Worm (Caenorhabditis elegans): ENCODE data around the gene ZK637.12.
A peak's percentile ranks its signal among the peaks of the same experiment; 100 is the strongest.

Gene ZK637.12

DNA sequence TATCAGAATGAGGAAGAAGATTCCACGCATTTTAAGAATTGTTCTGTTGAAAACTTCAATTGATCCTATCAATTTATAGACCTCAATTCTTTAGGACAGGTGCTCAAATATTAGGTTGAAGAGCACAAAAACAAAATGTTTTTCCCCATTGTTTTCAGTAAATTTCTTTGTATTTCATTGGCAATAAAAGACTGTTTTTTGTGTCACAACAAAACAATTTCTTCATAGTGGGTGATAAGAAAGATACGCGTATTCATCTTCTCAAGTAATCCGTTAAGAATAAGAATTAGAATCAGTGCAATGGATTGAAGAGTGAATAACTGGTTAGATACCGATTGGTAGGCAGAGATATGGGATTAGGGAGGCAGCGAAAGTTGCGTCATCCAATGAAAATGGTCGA, 36.6 kb downstream of the ZK637.12 start, which contains the start of gene ZK643.6:
TSS of gene ZK643.6 (minus strand) at position 101 of the 400 bp plus-strand sequence.
- TF ChIP-seq ztf-1 (GFP tag; conservative IDR thresholded peaks at IDR 0.05), result no peak
- no peak for TF ChIP-seq ceh-16 (tag; optimal IDR thresholded peaks at IDR 0.05)
- TF ChIP-seq elt-1 (tag; optimal IDR thresholded peaks at IDR 0.05), result no peak
- no peak for TF ChIP-seq mbf-1 (tag; optimal IDR thresholded peaks at IDR 0.05)
- TF ChIP-seq lin-39 (tag; optimal IDR thresholded peaks at IDR 0.05), result no peak

- TF ChIP-seq aly-2 (tag; optimal IDR thresholded peaks at IDR 0.05), result no peak
- no peak for TF ChIP-seq zag-1 (tag; optimal IDR thresholded peaks at IDR 0.05)
- TF ChIP-seq ztf-11 (tag; optimal IDR thresholded peaks at IDR 0.05), result no peak
- TF ChIP-seq nhr-237 (tag; optimal IDR thresholded peaks at IDR 0.05), result no peak
- TF ChIP-seq crh-2 (tag; optimal IDR thresholded peaks at IDR 0.05), result no peak
- TF ChIP-seq peb-1 (tag; optimal IDR thresholded peaks at IDR 0.05), result no peak
- no peak for TF ChIP-seq lin-39 (tag; optimal IDR thresholded peaks at IDR 0.05)
- no peak for TF ChIP-seq ceh-82 (tag; optimal IDR thresholded peaks at IDR 0.05)
- no peak for TF ChIP-seq snpc-4 (tag; optimal IDR thresholded peaks at IDR 0.05)
- TF ChIP-seq nhr-11 (tag; optimal IDR thresholded peaks at IDR 0.05), result no peak
- TF ChIP-seq nhr-129 (tag; optimal IDR thresholded peaks at IDR 0.05), result no peak
- no peak for TF ChIP-seq elt-1 (tag; optimal IDR thresholded peaks at IDR 0.05)
- no peak for TF ChIP-seq sem-4 (tag; optimal IDR thresholded peaks at IDR 0.05)
- TF ChIP-seq gmeb-1 (tag; optimal IDR thresholded peaks at IDR 0.05), result no peak
Measured at ce11 chrIII:8961993-8962392, 38.0 kb downstream of the ZK637.12 start, which contains the start of gene grl-25. Gene grl-25 (plus strand): TSS chrIII:8962293.

- TF ChIP-seq elt-3 (tag; optimal IDR thresholded peaks at IDR 0.05) (no peak), ama-1 (optimal IDR thresholded peaks at IDR 0.05) (no peak), lin-39 (tag; optimal IDR thresholded peaks at IDR 0.05) (no peak), egl-27 (tag; optimal IDR thresholded peaks at IDR 0.05) (no peak), sem-4 (tag; optimal IDR thresholded peaks at IDR 0.05) (no peak), nhr-11 (tag; optimal IDR thresholded peaks at IDR 0.05) (no peak), ceh-16 (tag; optimal IDR thresholded peaks at IDR 0.05) (no peak), blmp-1 (tag; optimal IDR thresholded peaks at IDR 0.05; ENCODE audit: insufficient read depth) (no peak)
Measured at ce11 chrIII:8962475-8962874, 38.4 kb downstream of the ZK637.12 start.

ce11 chrIII:8964684-8965283, 40.7 kb downstream of the ZK637.12 start:
- TF ChIP-seq R02D3.7 (tag; optimal IDR thresholded peaks at IDR 0.05) (no peak), sma-3 (GFP tag; optimal IDR thresholded peaks at IDR 0.05) (no peak), nhr-10 (tag; optimal IDR thresholded peaks at IDR 0.05) (no peak), unc-39 (tag; optimal IDR thresholded peaks at IDR 0.05) (no peak), unc-62 (GFP tag; optimal IDR thresholded peaks at IDR 0.05) (no peak), fos-1 (tag; optimal IDR thresholded peaks at IDR 0.05) (no peak), Y55F3AM.14 (GFP tag; optimal IDR thresholded peaks at IDR 0.05) (no peak), nhr-25 (tag; optimal IDR thresholded peaks at IDR 0.05) (no peak), ceh-82 (tag; optimal IDR thresholded peaks at IDR 0.05) (no peak), lin-39 (tag; optimal IDR thresholded peaks at IDR 0.05) (no peak), C34F6.9 (tag; optimal IDR thresholded peaks at IDR 0.05) (no peak), ztf-1 (GFP tag; conservative IDR thresholded peaks at IDR 0.05) (no peak), aly-2 (tag; optimal IDR thresholded peaks at IDR 0.05) (no peak), nhr-237 (tag; optimal IDR thresholded peaks at IDR 0.05) (no peak), lin-13 (GFP tag; optimal IDR thresholded peaks at IDR 0.05) (no peak), nhr-23 (tag; optimal IDR thresholded peaks at IDR 0.05) (no peak)

ce11 chrIII:8967639-8968038, 43.6 kb downstream of the ZK637.12 start, which contains the start of the genes bud-13 and rpap-2:
Gene bud-13 (minus strand): TSS chrIII:8967727.
Gene rpap-2 (plus strand): TSS chrIII:8967967.
- TF ChIP-seq alr-1 (tag; optimal IDR thresholded peaks at IDR 0.05) (no peak), unc-55 (GFP tag; optimal IDR thresholded peaks at IDR 0.05) (peak; percentile 14)

Measured in whole organism, L2 larva.